Fruit fly (Drosophila melanogaster) whole organism, embryonic: ENCODE measurements around the gene mahe.
A peak's percentile ranks its signal among the peaks of the same experiment; 100 is the strongest.

ENCODE experiments used
- Antp ChIP-seq: fragments of 200-800 bp; sonication (Bioruptor generic); optimal IDR thresholded peaks from 3 replicates; lab custom pipeline; 2016; ENCODE audit warnings: missing biosample characterization, missing genetic modification characterization
- B-H2 ChIP-seq: fragments of 200-800 bp; sonication (Bioruptor generic); optimal IDR thresholded peaks from 2 replicates; lab custom pipeline; 2018; ENCODE audit warnings: missing biosample characterization, mild to moderate bottlenecking, missing genetic modification characterization
- BtbVII ChIP-seq: fragments of 200-800 bp; sonication (Bioruptor generic); optimal IDR thresholded peaks from 3 replicates; lab custom pipeline; 2017; ENCODE audit warnings: missing biosample characterization, mild to moderate bottlenecking, missing genetic modification characterization
- Bteb2 ChIP-seq: fragments of 200-800 bp; sonication (Bioruptor generic); optimal IDR thresholded peaks from 2 replicates; lab custom pipeline; 2016; ENCODE audit warnings: missing biosample characterization, missing genetic modification characterization
- C15 ChIP-seq: fragments of 200-800 bp; sonication (Bioruptor generic); IDR thresholded peaks from 3 replicates; pipeline ENCODE4 v1.3.6; 2022; ENCODE audit warnings: missing biosample characterization, missing genetic modification characterization
- CG10147 ChIP-seq: fragments of 200-800 bp; sonication (Bioruptor generic); optimal IDR thresholded peaks from 2 replicates; lab custom pipeline; 2019; ENCODE audit warnings: missing biosample characterization, mild to moderate bottlenecking, missing genetic modification characterization, moderate library complexity
- CG10366 ChIP-seq: fragments of 200-800 bp; sonication (Bioruptor generic); IDR thresholded peaks from 2 replicates; pipeline ENCODE4 v1.3.6; 2022; ENCODE audit warnings: missing biosample characterization, missing genetic modification characterization
- CG12219 ChIP-seq: fragments of 200-800 bp; sonication (Bioruptor generic); optimal IDR thresholded peaks from 3 replicates; lab custom pipeline; 2018; ENCODE audit warnings: missing biosample characterization, mild to moderate bottlenecking, missing genetic modification characterization
- CG13894 ChIP-seq: fragments of 200-800 bp; sonication (Bioruptor generic); optimal IDR thresholded peaks from 3 replicates; lab custom pipeline; 2018; ENCODE audit warnings: missing biosample characterization, mild to moderate bottlenecking, missing genetic modification characterization, moderate library complexity
- CG15269 ChIP-seq: fragments of 200-800 bp; sonication (Bioruptor generic); optimal IDR thresholded peaks from 2 replicates; lab custom pipeline; 2018; ENCODE audit warnings: missing biosample characterization, mild to moderate bottlenecking, missing genetic modification characterization, moderate library complexity
- CG15479 ChIP-seq: fragments of 200-800 bp; sonication (Bioruptor generic); optimal IDR thresholded peaks from 3 replicates; lab custom pipeline; 2019; ENCODE audit warnings: missing biosample characterization, mild to moderate bottlenecking, missing genetic modification characterization, moderate library complexity
- CG15514 ChIP-seq: fragments of 200-800 bp; sonication (Bioruptor generic); optimal IDR thresholded peaks from 3 replicates; lab custom pipeline; 2017; ENCODE audit warnings: missing biosample characterization, missing genetic modification characterization, mild to moderate bottlenecking, moderate library complexity, missing genetic modification reagents
- CG15696 ChIP-seq: fragments of 200-800 bp; sonication (Bioruptor generic); optimal IDR thresholded peaks from 2 replicates; lab custom pipeline; 2019; ENCODE audit warnings: missing biosample characterization, mild to moderate bottlenecking, missing genetic modification characterization, moderate library complexity
- CG1647 ChIP-seq: fragments of 200-800 bp; sonication (Bioruptor generic); optimal IDR thresholded peaks from 3 replicates; lab custom pipeline; 2016; ENCODE audit warnings: missing biosample characterization, missing genetic modification characterization
- CG16813 ChIP-seq: fragments of 200-800 bp; sonication (Bioruptor generic); IDR thresholded peaks from 3 replicates; pipeline ENCODE4 v1.3.6; 2022; ENCODE audit warnings: missing biosample characterization, missing genetic modification characterization; ENCODE audit not compliant: partially characterized antibody
- CG17385 ChIP-seq: fragments of 200-800 bp; sonication (Bioruptor generic); optimal IDR thresholded peaks from 3 replicates; lab custom pipeline; 2018; ENCODE audit warnings: missing biosample characterization, mild to moderate bottlenecking, missing genetic modification characterization
- CG1832 ChIP-seq: fragments of 200-800 bp; sonication (Bioruptor generic); optimal IDR thresholded peaks from 2 replicates; lab custom pipeline; 2017; ENCODE audit warnings: missing biosample characterization, mild to moderate bottlenecking, missing genetic modification characterization, inconsistent platforms
- CG2678 ChIP-seq: fragments of 200-800 bp; sonication (Bioruptor generic); optimal IDR thresholded peaks from 3 replicates; lab custom pipeline; 2019; ENCODE audit warnings: missing biosample characterization, mild to moderate bottlenecking, missing genetic modification characterization, moderate library complexity
- CG30403 ChIP-seq: fragments of 200-800 bp; sonication (Bioruptor generic); optimal IDR thresholded peaks from 3 replicates; lab custom pipeline; 2016; ENCODE audit warnings: missing biosample characterization, missing genetic modification characterization
- CG32532 ChIP-seq: fragments of 200-800 bp; sonication (Bioruptor generic); IDR thresholded peaks from 2 replicates; pipeline ENCODE4 v1.3.6; 2022; ENCODE audit warnings: missing biosample characterization, missing genetic modification characterization
- CG33213 ChIP-seq: fragments of 200-800 bp; sonication (Bioruptor generic); optimal IDR thresholded peaks from 3 replicates; lab custom pipeline; 2016; ENCODE audit warnings: missing biosample characterization, missing genetic modification characterization
- CG3995 ChIP-seq: fragments of 200-800 bp; sonication (Bioruptor generic); optimal IDR thresholded peaks from 3 replicates; lab custom pipeline; 2016; ENCODE audit warnings: missing biosample characterization, missing genetic modification characterization
- CG4854 ChIP-seq: fragments of 200-800 bp; sonication (Bioruptor generic); optimal IDR thresholded peaks from 2 replicates; lab custom pipeline; 2016; ENCODE audit warnings: missing biosample characterization, missing genetic modification characterization, inconsistent platforms
- CG8388 ChIP-seq: fragments of 200-800 bp; sonication (Bioruptor generic); optimal IDR thresholded peaks from 2 replicates; lab custom pipeline; 2019; ENCODE audit warnings: missing biosample characterization, mild to moderate bottlenecking, missing genetic modification characterization, moderate library complexity
- CG8765 ChIP-seq: fragments of 200-800 bp; sonication (Bioruptor generic); IDR thresholded peaks from 2 replicates; pipeline ENCODE4 v1.3.6; 2022; ENCODE audit warnings: missing biosample characterization, missing genetic modification characterization
- CG9876 ChIP-seq: fragments of 200-800 bp; sonication (Bioruptor generic); optimal IDR thresholded peaks from 2 replicates; lab custom pipeline; 2016; ENCODE audit warnings: missing biosample characterization, missing genetic modification characterization
- H2.0 ChIP-seq: fragments of 200-800 bp; sonication (Bioruptor generic); IDR thresholded peaks from 2 replicates; pipeline ENCODE4 v1.3.6; 2022; ENCODE audit warnings: missing biosample characterization, missing genetic modification characterization
- HmgZ ChIP-seq: fragments of 200-800 bp; sonication (Bioruptor generic); optimal IDR thresholded peaks from 2 replicates; lab custom pipeline; 2018; ENCODE audit warnings: missing biosample characterization, mild to moderate bottlenecking, missing genetic modification characterization
- Myb ChIP-seq: fragments of 200-800 bp; sonication (Bioruptor generic); optimal IDR thresholded peaks from 2 replicates; lab custom pipeline; 2016; ENCODE audit warnings: missing biosample characterization, missing genetic modification characterization
- Neu2 ChIP-seq: fragments of 200-800 bp; sonication (Bioruptor generic); optimal IDR thresholded peaks from 3 replicates; lab custom pipeline; 2016; ENCODE audit warnings: missing biosample characterization, missing genetic modification characterization, borderline replicate concordance
- Nf-YA ChIP-seq: fragments of 200-800 bp; sonication (Bioruptor generic); IDR thresholded peaks from 2 replicates; pipeline ENCODE4 v1.3.6; 2022; ENCODE audit warnings: missing biosample characterization, missing genetic modification characterization
- Rx ChIP-seq: fragments of 200-800 bp; sonication (Bioruptor generic); IDR thresholded peaks from 2 replicates; pipeline ENCODE4 v1.3.6; 2022; ENCODE audit warnings: missing biosample characterization, missing genetic modification characterization
- Six4 ChIP-seq: fragments of 200-800 bp; sonication (Bioruptor generic); optimal IDR thresholded peaks from 2 replicates; lab custom pipeline; 2016; ENCODE audit warnings: missing biosample characterization, missing genetic modification characterization
- Sox102F ChIP-seq: fragments of 200-800 bp; sonication (Bioruptor generic); optimal IDR thresholded peaks from 2 replicates; lab custom pipeline; 2018; ENCODE audit warnings: missing biosample characterization, mild to moderate bottlenecking, missing genetic modification characterization, moderate library complexity
- Tbp ChIP-seq: fragments of >200 bp; optimal IDR thresholded peaks from 2 replicates; lab custom pipeline; 2018; ENCODE audit warnings: missing biosample characterization, missing genetic modification characterization
- ase ChIP-seq: fragments of 200-800 bp; sonication (Bioruptor generic); IDR thresholded peaks from 3 replicates; pipeline ENCODE4 v1.3.6; 2022; ENCODE audit warnings: missing biosample characterization, missing genetic modification characterization
- dati ChIP-seq: fragments of 200-800 bp; sonication (Bioruptor generic); IDR thresholded peaks from 2 replicates; pipeline ENCODE4 v1.3.6; 2022; ENCODE audit warnings: missing biosample characterization, missing genetic modification characterization
- esg ChIP-seq: fragments of 200-800 bp; sonication (Bioruptor generic); conservative IDR thresholded peaks from 2 replicates; pipeline ENCODE4 v1.3.6; 2022; ENCODE audit warnings: missing biosample characterization, missing genetic modification characterization
- ham ChIP-seq: fragments of 200-800 bp; sonication (Bioruptor generic); IDR thresholded peaks from 2 replicates; pipeline ENCODE4 v1.3.6; 2022; ENCODE audit warnings: missing biosample characterization, missing genetic modification characterization
- her ChIP-seq: fragments of 200-800 bp; sonication (Bioruptor generic); optimal IDR thresholded peaks from 2 replicates; lab custom pipeline; 2016; ENCODE audit warnings: missing biosample characterization, missing genetic modification characterization
- lola ChIP-seq, 3 experiments: fragments of >200 bp in 2 of 3; fragments of 200-800 bp in 1 of 3; sonication (Bioruptor generic) in 1 of 3; optimal IDR thresholded peaks; 2 replicates each; lab custom pipeline; 2017 to 2019; ENCODE audit warnings: missing biosample characterization in 3 of 3, missing genetic modification characterization in 3 of 3, mild to moderate bottlenecking in 1 of 3, moderate library complexity in 1 of 3
- nmo ChIP-seq: fragments of 200-800 bp; sonication (Bioruptor generic); optimal IDR thresholded peaks from 2 replicates; lab custom pipeline; 2018; ENCODE audit warnings: missing biosample characterization, mild to moderate bottlenecking, missing genetic modification characterization, moderate library complexity
- org-1 ChIP-seq: fragments of 200-800 bp; sonication (Bioruptor generic); optimal IDR thresholded peaks from 2 replicates; lab custom pipeline; 2017; ENCODE audit warnings: missing biosample characterization, missing genetic modification characterization
- p53 ChIP-seq: fragments of 200-800 bp; sonication (Bioruptor generic); optimal IDR thresholded peaks from 2 replicates; lab custom pipeline; 2016; ENCODE audit warnings: missing biosample characterization, missing genetic modification characterization
- repo ChIP-seq: fragments of 200-800 bp; sonication (Bioruptor generic); optimal IDR thresholded peaks from 2 replicates; lab custom pipeline; 2016; ENCODE audit warnings: missing biosample characterization, missing genetic modification characterization
- salm ChIP-seq: fragments of 200-800 bp; sonication (Bioruptor generic); optimal IDR thresholded peaks from 2 replicates; lab custom pipeline; 2018; ENCODE audit warnings: missing biosample characterization, mild to moderate bottlenecking, missing genetic modification characterization
- scrt ChIP-seq: fragments of 200-800 bp; sonication (Bioruptor generic); optimal IDR thresholded peaks from 2 replicates; lab custom pipeline; 2018; ENCODE audit warnings: missing biosample characterization, mild to moderate bottlenecking, missing genetic modification characterization, moderate library complexity
- twi ChIP-seq: fragments of 200-800 bp; optimal IDR thresholded peaks from 2 replicates; lab custom pipeline; 2019; ENCODE audit warnings: missing biosample characterization, mild to moderate bottlenecking, missing genetic modification characterization, moderate library complexity
- vfl ChIP-seq: fragments of 200-800 bp; sonication (Bioruptor generic); optimal IDR thresholded peaks from 2 replicates; lab custom pipeline; 2016; ENCODE audit warnings: missing biosample characterization, missing genetic modification characterization
- wdn ChIP-seq: fragments of 200-800 bp; sonication (Bioruptor generic); IDR thresholded peaks from 2 replicates; pipeline ENCODE4 v1.3.6; 2022; ENCODE audit warnings: missing biosample characterization, missing genetic modification characterization

Gene mahe

DNA sequence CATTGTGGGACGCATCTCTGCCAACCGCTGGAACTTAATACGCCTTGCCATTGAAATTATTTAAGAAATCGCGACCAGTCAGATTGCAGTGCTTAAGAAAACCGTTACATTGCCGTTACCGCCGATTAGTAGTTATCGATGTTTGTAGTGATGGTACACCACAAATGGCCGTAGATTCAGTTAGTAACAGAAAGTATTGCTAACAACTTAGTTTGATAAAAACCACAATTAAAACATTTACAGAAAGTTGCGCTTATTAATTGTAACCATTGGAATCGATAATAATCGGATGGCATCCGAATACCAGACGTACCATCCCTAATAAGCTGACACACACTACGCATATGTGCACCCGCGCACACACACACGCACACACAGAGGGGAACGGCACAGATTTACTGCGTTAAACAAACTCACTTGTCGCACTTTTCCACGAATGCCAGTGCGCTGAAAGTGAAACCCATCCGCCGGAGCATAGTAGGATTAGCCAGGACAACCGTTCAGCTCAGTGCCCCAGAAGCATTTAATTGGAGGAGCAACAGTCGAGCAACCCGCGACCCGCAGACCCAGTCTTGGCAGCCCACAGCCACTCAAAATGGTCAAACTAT lies 11.0 kb downstream of the mahe start, which contains the start of the genes hdm and Ykt6 (continued):
- TF ChIP-seq CG17385 (GFP tag; lab: Kevin White, UChicago) (peak; percentile 70), org-1 (GFP tag; lab: Kevin White, UChicago) (peak; percentile 28), twi (peak; percentile 68), her (GFP tag; lab: Kevin White, UChicago) (peak; percentile 87), CG1832 (GFP tag; lab: Kevin White, UChicago) (no peak), CG32532 (GFP tag; lab: Robert Waterston, UW) (peak; percentile 85), BtbVII (GFP tag; lab: Kevin White, UChicago) (peak; percentile 9), salm (tag; lab: Kevin White, UChicago) (peak; percentile 12), p53 (GFP tag; lab: Kevin White, UChicago) (peak; percentile 51), ase (GFP tag; lab: Robert Waterston, UW) (peak; percentile 59; the same call in 1 of the 3 replicates), CG8765 (peak; percentile 80), CG13894 (tag; lab: Kevin White, UChicago) (no peak), CG4854 (GFP tag; lab: Kevin White, UChicago) (peak; percentile 28), CG15269 (tag; lab: Kevin White, UChicago) (no peak), CG15696 (tag; lab: Kevin White, UChicago) (peak; percentile 80), scrt (GFP tag; lab: Kevin White, UChicago) (peak; percentile 29), dati (GFP tag; lab: Robert Waterston, UW) (no peak), wdn (GFP tag; lab: Robert Waterston, UW) (peak; percentile 81), CG3995 (peak; percentile 88), CG12219 (GFP tag; lab: Kevin White, UChicago) (peak; percentile 53), Neu2 (GFP tag; lab: Kevin White, UChicago) (peak; percentile 97), CG30403 (GFP tag; lab: Kevin White, UChicago) (peak; percentile 83), C15 (GFP tag; lab: Robert Waterston, UW) (no peak), Antp (GFP tag; lab: Kevin White, UChicago) (peak; percentile 88), ham (GFP tag; lab: Robert Waterston, UW) (no peak), CG16813 (GFP tag; lab: Robert Waterston, UW) (peak; percentile 95), CG9876 (GFP tag; lab: Kevin White, UChicago) (peak; percentile 37), CG10366 (GFP tag; lab: Robert Waterston, UW) (peak; percentile 70), esg (peak; percentile 65), repo (GFP tag; lab: Kevin White, UChicago) (peak; percentile 52), CG33213 (GFP tag; lab: Kevin White, UChicago) (peak; percentile 72), Nf-YA (GFP tag; lab: Robert Waterston, UW) (peak; percentile 58; the same call in 1 of the 2 replicates), Bteb2 (GFP tag; lab: Kevin White, UChicago) (peak; percentile 65), H2.0 (GFP tag; lab: Robert Waterston, UW) (peak; percentile 83), lola (GFP tag; optimal IDR thresholded peaks at IDR 0.05; lab: Kevin White, UChicago) (peak in 1 of 3 experiments; percentile 72), Myb (peak; percentile 98), Sox102F (GFP tag; lab: Kevin White, UChicago) (no peak), B-H2 (peak; percentile 83), vfl (GFP tag; lab: Kevin White, UChicago) (peak; percentile 37), CG10147 (GFP tag; lab: Kevin White, UChicago) (no peak), HmgZ (tag; lab: Kevin White, UChicago) (peak; percentile 90), nmo (GFP tag; lab: Kevin White, UChicago) (peak; percentile 78), Tbp (GFP tag; lab: Kevin White, UChicago) (no peak), CG15479 (GFP tag; lab: Kevin White, UChicago) (no peak), CG1647 (GFP tag; lab: Kevin White, UChicago) (peak; percentile 72), CG2678 (tag; lab: Kevin White, UChicago) (no peak), Six4 (GFP tag; lab: Kevin White, UChicago) (peak; percentile 68), CG8388 (GFP tag; lab: Kevin White, UChicago) (peak; percentile 68), Rx (GFP tag; lab: Robert Waterston, UW) (peak; percentile 72), CG15514 (GFP tag; lab: Kevin White, UChicago) (peak; percentile 82)
